Worm (Caenorhabditis elegans): ENCODE measurements around the gene C06E1.7.

The C06E1.7 gene

DNA sequence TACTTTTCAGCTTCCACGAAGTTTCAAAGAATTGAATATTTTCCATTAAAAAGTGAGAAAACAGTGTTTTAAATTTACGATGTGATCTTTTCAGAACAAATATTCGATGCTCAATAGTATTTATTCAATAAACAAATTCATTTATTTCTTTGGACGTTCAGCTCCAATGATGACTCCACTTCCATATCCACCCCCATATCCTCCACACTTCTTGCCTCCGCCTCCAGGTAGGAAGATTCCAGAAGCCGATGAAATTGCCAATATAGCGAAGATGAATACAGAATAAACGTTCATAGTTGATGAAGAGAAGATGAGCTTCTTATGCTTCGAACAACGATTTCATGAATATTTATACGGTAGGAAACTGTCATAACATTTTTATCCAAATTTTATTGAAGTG lies 4.3 kb downstream of the C06E1.7 start, which contains the start of gene fip-3:
fip-3 (minus strand) TSS at position 294 of the 400 bp plus-strand sequence.
- TF ChIP-seq hmg-4 (GFP tag; optimal IDR thresholded peaks at IDR 0.05) (no peak), scrt-1 (GFP tag; IDR thresholded peaks at IDR 0.05) (no peak), hmbx-1 (tag; optimal IDR thresholded peaks at IDR 0.05) (no peak), pes-1 (GFP tag; IDR thresholded peaks at IDR 0.05) (no peak), tbx-11 (GFP tag; IDR thresholded peaks at IDR 0.05) (no peak), aly-1 (tag; optimal IDR thresholded peaks at IDR 0.05) (no peak), tra-4 (tag; optimal IDR thresholded peaks at IDR 0.05) (no peak), ama-1 (optimal IDR thresholded peaks at IDR 0.05) (no peak), tbx-37 (GFP tag; conservative IDR thresholded peaks at IDR 0.05) (no peak)

ce11 chrIII:8588592-8589153 lies 4.8 kb downstream of the C06E1.7 start, which contains the start of gene glr-1:
Gene glr-1, minus strand, starts transcription at chrIII:8588642.
- TF ChIP-seq F13C5.2 (tag; optimal IDR thresholded peaks at IDR 0.05) (no peak), B0310.2 (tag; optimal IDR thresholded peaks at IDR 0.05) (no peak), hmbx-1 (tag; optimal IDR thresholded peaks at IDR 0.05) (no peak), tbx-11 (GFP tag; IDR thresholded peaks at IDR 0.05) (no peak)

- no peak for TF ChIP-seq ceh-36 (tag; optimal IDR thresholded peaks at IDR 0.05)
- TF ChIP-seq B0310.2 (tag; optimal IDR thresholded peaks at IDR 0.05) = no peak
- TF ChIP-seq tbx-37 (GFP tag; conservative IDR thresholded peaks at IDR 0.05) = no peak
Observed at ce11 chrIII:8580802-8581201, 12.7 kb downstream of the C06E1.7 start, which contains the start of gene doxa-1. Gene doxa-1, plus strand, starts transcription at chrIII:8581102.

DNA sequence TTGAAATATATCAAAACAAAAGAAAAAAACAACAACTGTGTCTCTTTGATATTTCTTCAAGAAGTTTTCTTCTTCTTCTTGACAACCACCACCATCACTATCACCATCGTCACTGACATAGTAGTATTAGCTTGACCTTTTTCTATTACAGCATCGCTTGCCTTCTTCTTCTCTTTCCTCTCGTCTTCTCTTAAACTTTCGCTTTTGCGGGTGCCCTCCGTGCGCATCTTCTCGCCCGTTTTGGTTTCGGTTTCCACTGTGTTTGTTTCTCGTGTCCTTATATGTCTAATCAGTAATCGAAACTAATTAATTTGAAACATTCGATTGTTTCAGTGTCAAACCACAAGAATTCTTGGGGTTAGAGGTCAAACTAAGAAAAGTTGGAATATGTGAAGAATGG lies 14.2 kb downstream of the C06E1.7 start:
- TF ChIP-seq scrt-1 (GFP tag; IDR thresholded peaks at IDR 0.05) (no peak), aly-1 (tag; optimal IDR thresholded peaks at IDR 0.05) (no peak), tbx-11 (GFP tag; IDR thresholded peaks at IDR 0.05) (no peak), flt-1 (GFP tag; IDR thresholded peaks at IDR 0.05) (no peak), F13C5.2 (tag; optimal IDR thresholded peaks at IDR 0.05) (no peak), sea-1 (GFP tag; conservative IDR thresholded peaks at IDR 0.05) (no peak), hmbx-1 (tag; optimal IDR thresholded peaks at IDR 0.05) (no peak), ceh-36 (tag; optimal IDR thresholded peaks at IDR 0.05) (no peak), ets-7 (tag; optimal IDR thresholded peaks at IDR 0.05) (no peak), pes-1 (GFP tag; IDR thresholded peaks at IDR 0.05) (no peak), ceh-13 (GFP tag; optimal IDR thresholded peaks at IDR 0.05) (no peak), tra-4 (tag; optimal IDR thresholded peaks at IDR 0.05) (no peak), ama-1 (optimal IDR thresholded peaks at IDR 0.05) (no peak)

- TF ChIP-seq pes-1 (GFP tag; IDR thresholded peaks at IDR 0.05) (no peak), hnd-1 (tag; optimal IDR thresholded peaks at IDR 0.05) (no peak), flt-1 (GFP tag; IDR thresholded peaks at IDR 0.05) (no peak), F13C5.2 (tag; optimal IDR thresholded peaks at IDR 0.05) (no peak), tra-4 (tag; optimal IDR thresholded peaks at IDR 0.05) (no peak), ceh-36 (tag; optimal IDR thresholded peaks at IDR 0.05) (no peak), sea-1 (GFP tag; conservative IDR thresholded peaks at IDR 0.05) (no peak), aly-1 (tag; optimal IDR thresholded peaks at IDR 0.05) (no peak), hmg-4 (GFP tag; optimal IDR thresholded peaks at IDR 0.05) (no peak), tbx-11 (GFP tag; IDR thresholded peaks at IDR 0.05) (no peak), B0310.2 (tag; optimal IDR thresholded peaks at IDR 0.05) (no peak)
Observed at ce11 chrIII:8578381-8578780, 15.1 kb downstream of the C06E1.7 start.

- TF ChIP-seq ama-1 (optimal IDR thresholded peaks at IDR 0.05) = no peak
- no peak for TF ChIP-seq ceh-36 (tag; optimal IDR thresholded peaks at IDR 0.05)
- TF ChIP-seq hmg-4 (GFP tag; optimal IDR thresholded peaks at IDR 0.05) = no peak
- TF ChIP-seq hmbx-1 (tag; optimal IDR thresholded peaks at IDR 0.05) = no peak
- TF ChIP-seq aly-1 (tag; optimal IDR thresholded peaks at IDR 0.05) = no peak
- no peak for TF ChIP-seq tbx-11 (GFP tag; IDR thresholded peaks at IDR 0.05)
- TF ChIP-seq scrt-1 (GFP tag; IDR thresholded peaks at IDR 0.05) = no peak
- no peak for TF ChIP-seq tra-4 (tag; optimal IDR thresholded peaks at IDR 0.05)
- no peak for TF ChIP-seq hnd-1 (tag; optimal IDR thresholded peaks at IDR 0.05)
Observed at ce11 chrIII:8577534-8577933, 16.0 kb downstream of the C06E1.7 start.

DNA sequence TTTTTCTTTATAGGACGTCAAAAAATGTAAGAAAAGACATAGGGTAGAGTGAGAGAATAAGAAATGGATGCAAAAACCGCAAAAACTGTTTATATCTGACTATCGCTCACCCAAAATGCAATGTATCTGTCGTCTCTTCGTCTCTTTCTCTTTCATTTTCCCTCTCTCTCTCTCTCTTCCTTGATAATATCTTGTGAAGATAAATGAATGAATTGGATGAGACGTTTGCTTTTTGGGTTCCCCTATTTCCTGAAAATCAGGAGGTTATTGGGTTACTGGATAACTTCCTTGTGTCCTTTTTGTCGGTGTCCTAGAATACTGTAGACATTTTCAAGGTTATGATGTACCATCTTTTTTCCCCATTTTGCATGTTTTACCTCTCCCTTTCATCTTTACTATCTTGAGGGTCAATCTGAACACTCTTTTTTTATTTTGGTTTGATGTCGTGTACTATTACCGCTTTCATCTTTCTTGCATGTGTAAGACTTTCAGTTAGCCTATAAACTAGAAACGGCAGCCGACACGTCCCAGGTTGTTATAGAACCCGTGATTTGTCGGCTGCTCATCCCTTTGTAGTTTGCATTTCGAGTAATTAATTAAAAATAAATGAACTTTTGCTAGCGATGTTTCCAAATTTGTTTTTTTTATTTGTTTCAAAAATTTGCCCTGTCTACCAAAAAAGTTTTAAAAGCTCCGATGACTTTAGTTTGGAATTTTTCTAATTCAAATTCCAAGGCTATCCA lies 18.0 kb downstream of the C06E1.7 start:
- TF ChIP-seq tra-4 (tag; optimal IDR thresholded peaks at IDR 0.05) (no peak), B0310.2 (tag; optimal IDR thresholded peaks at IDR 0.05) (no peak), aly-1 (tag; optimal IDR thresholded peaks at IDR 0.05) (no peak), tbx-37 (GFP tag; conservative IDR thresholded peaks at IDR 0.05) (no peak), F13C5.2 (tag; optimal IDR thresholded peaks at IDR 0.05) (no peak), pes-1 (GFP tag; IDR thresholded peaks at IDR 0.05) (no peak), flt-1 (GFP tag; IDR thresholded peaks at IDR 0.05) (no peak), ceh-36 (tag; optimal IDR thresholded peaks at IDR 0.05) (no peak), tbx-11 (GFP tag; IDR thresholded peaks at IDR 0.05) (no peak), hnd-1 (tag; optimal IDR thresholded peaks at IDR 0.05) (no peak), ceh-13 (GFP tag; optimal IDR thresholded peaks at IDR 0.05) (no peak), hmbx-1 (tag; optimal IDR thresholded peaks at IDR 0.05) (no peak), sea-1 (GFP tag; conservative IDR thresholded peaks at IDR 0.05) (no peak), ets-7 (tag; optimal IDR thresholded peaks at IDR 0.05) (no peak), scrt-1 (GFP tag; IDR thresholded peaks at IDR 0.05) (no peak), hmg-4 (GFP tag; optimal IDR thresholded peaks at IDR 0.05) (no peak), ama-1 (optimal IDR thresholded peaks at IDR 0.05) (no peak)

ce11 chrIII:8574299-8574698 lies 19.2 kb downstream of the C06E1.7 start:
- no peak for TF ChIP-seq ets-7 (tag; optimal IDR thresholded peaks at IDR 0.05)
- no peak for TF ChIP-seq tbx-11 (GFP tag; IDR thresholded peaks at IDR 0.05)
- TF ChIP-seq pes-1 (GFP tag; IDR thresholded peaks at IDR 0.05) = no peak
- TF ChIP-seq sea-1 (GFP tag; conservative IDR thresholded peaks at IDR 0.05) = no peak
- no peak for TF ChIP-seq flt-1 (GFP tag; IDR thresholded peaks at IDR 0.05)
- TF ChIP-seq hnd-1 (tag; optimal IDR thresholded peaks at IDR 0.05) = no peak
- TF ChIP-seq aly-1 (tag; optimal IDR thresholded peaks at IDR 0.05) = no peak
- no peak for TF ChIP-seq F13C5.2 (tag; optimal IDR thresholded peaks at IDR 0.05)
- no peak for TF ChIP-seq ceh-13 (GFP tag; optimal IDR thresholded peaks at IDR 0.05)
- no peak for TF ChIP-seq tra-4 (tag; optimal IDR thresholded peaks at IDR 0.05)
- TF ChIP-seq tbx-37 (GFP tag; conservative IDR thresholded peaks at IDR 0.05) = no peak
- no peak for TF ChIP-seq hmg-4 (GFP tag; optimal IDR thresholded peaks at IDR 0.05)
- no peak for TF ChIP-seq hmbx-1 (tag; optimal IDR thresholded peaks at IDR 0.05)
- no peak for TF ChIP-seq B0310.2 (tag; optimal IDR thresholded peaks at IDR 0.05)
- no peak for TF ChIP-seq ceh-36 (tag; optimal IDR thresholded peaks at IDR 0.05)
- TF ChIP-seq scrt-1 (GFP tag; IDR thresholded peaks at IDR 0.05) = no peak

Measured in whole organism, early embryonic.